Worm (Caenorhabditis elegans): ENCODE measurements around the gene fbxa-77.

The fbxa-77 gene

ce11 chrIII:1218221-1218620 is 31.1 kb upstream of the fbxa-77 start (continued):
- no peak for TF ChIP-seq F10B5.3 (tag; optimal IDR thresholded peaks at IDR 0.05)
- TF ChIP-seq lin-38 (GFP tag; IDR thresholded peaks at IDR 0.05): peak; percentile 65
- TF ChIP-seq ztf-7 (tag; optimal IDR thresholded peaks at IDR 0.05): no peak
- no peak for TF ChIP-seq ZK546.5 (tag; optimal IDR thresholded peaks at IDR 0.05)
- peak in 1 of 2 experiments; percentile 36 for TF ChIP-seq unc-62 (GFP tag; optimal IDR thresholded peaks at IDR 0.05 in 1 of 2)
- TF ChIP-seq unc-62 (tag; optimal IDR thresholded peaks at IDR 0.05): no peak
- TF ChIP-seq dmd-9 (GFP tag; IDR thresholded peaks at IDR 0.05): 0 out of 2 replicates have a peak, but pooled peaks have one; percentile 45
- no peak for TF ChIP-seq nhr-76 (tag; optimal IDR thresholded peaks at IDR 0.05)
- TF ChIP-seq hif-1 (tag; optimal IDR thresholded peaks at IDR 0.05): peak in 1 of 2 experiments; percentile 22
- peak; percentile 38; the same call in 1 of the 2 replicates for TF ChIP-seq vab-7 (GFP tag; IDR thresholded peaks at IDR 0.05)
- TF ChIP-seq saeg-2 (GFP tag; IDR thresholded peaks at IDR 0.05): no peak
- TF ChIP-seq zag-1 (tag; optimal IDR thresholded peaks at IDR 0.05): no peak
- TF ChIP-seq ztf-11 (tag; optimal IDR thresholded peaks at IDR 0.05): no peak
- TF ChIP-seq ceh-28 (tag; optimal IDR thresholded peaks at IDR 0.05): no peak
- peak; percentile 31 for TF ChIP-seq mep-1 (tag; optimal IDR thresholded peaks at IDR 0.05)
- no peak for TF ChIP-seq zip-2 (tag; optimal IDR thresholded peaks at IDR 0.05)
- TF ChIP-seq zfp-2 (tag; optimal IDR thresholded peaks at IDR 0.05): no peak
- no peak for TF ChIP-seq T20F7.1 (GFP tag; optimal IDR thresholded peaks at IDR 0.05)
- peak; percentile 44; the same call in 1 of the 2 replicates for TF ChIP-seq snpc-1.2 (GFP tag; IDR thresholded peaks at IDR 0.05)
- TF ChIP-seq egl-43 (GFP tag; IDR thresholded peaks at IDR 0.05): peak; percentile 71; the same call in 1 of the 2 replicates
- TF ChIP-seq nhr-48 (tag; optimal IDR thresholded peaks at IDR 0.05): no peak
- TF ChIP-seq hlh-11 (tag; optimal IDR thresholded peaks at IDR 0.05): peak; percentile 13
- TF ChIP-seq daf-19 (GFP tag; conservative IDR thresholded peaks at IDR 0.05): no peak
- TF ChIP-seq lsy-2 (tag; optimal IDR thresholded peaks at IDR 0.05): peak in 1 of 2 experiments; percentile 2
- 0 out of 2 replicates have a peak, but pooled peaks have one; percentile 7 for TF ChIP-seq nhr-42 (GFP tag; IDR thresholded peaks at IDR 0.05)

ce11 chrIII:1218998-1219397 is 30.3 kb upstream of the fbxa-77 start:
- TF ChIP-seq aha-1 (tag) (peak; percentile 64), nhr-102 (tag; optimal IDR thresholded peaks at IDR 0.05) (no peak), ztf-7 (tag; optimal IDR thresholded peaks at IDR 0.05) (no peak), lin-38 (GFP tag; IDR thresholded peaks at IDR 0.05) (peak; percentile 13)

ce11 chrIII:1220012-1220411 is 29.3 kb upstream of the fbxa-77 start:
- TF ChIP-seq pqm-1 (tag; optimal IDR thresholded peaks at IDR 0.05) (peak; percentile 47), mxl-3 (GFP tag; optimal IDR thresholded peaks at IDR 0.05) (peak; percentile 61), lin-29 (GFP tag; IDR thresholded peaks at IDR 0.05) (no peak), lin-38 (GFP tag; IDR thresholded peaks at IDR 0.05) (no peak), dpl-1 (GFP tag; optimal IDR thresholded peaks at IDR 0.05) (no peak), mxl-2 (GFP tag; conservative IDR thresholded peaks at IDR 0.05) (no peak), zfp-2 (tag; optimal IDR thresholded peaks at IDR 0.05) (no peak), nhr-77 (tag; optimal IDR thresholded peaks at IDR 0.05) (peak; percentile 24), spr-1 (tag; optimal IDR thresholded peaks at IDR 0.05) (no peak), dmd-6 (GFP tag; IDR thresholded peaks at IDR 0.05) (peak; percentile 66), duxl-1 (tag; optimal IDR thresholded peaks at IDR 0.05; ENCODE audit: poor library complexity) (no peak), fos-1 (tag; optimal IDR thresholded peaks at IDR 0.05) (no peak), T20F7.1 (GFP tag; optimal IDR thresholded peaks at IDR 0.05) (no peak), Y75B8A.6 (GFP tag; IDR thresholded peaks at IDR 0.05) (no peak), tra-1 (GFP tag; IDR thresholded peaks at IDR 0.05) (0 out of 2 replicates have a peak, but pooled peaks have one; percentile 14), unc-62 (GFP tag; optimal IDR thresholded peaks at IDR 0.05 in 1 of 2) (no peak), unc-62 (tag; optimal IDR thresholded peaks at IDR 0.05) (no peak), lir-3 (tag; optimal IDR thresholded peaks at IDR 0.05) (no peak), rbr-2 (tag; optimal IDR thresholded peaks at IDR 0.05) (no peak), mdt-29 (GFP tag; IDR thresholded peaks at IDR 0.05) (no peak), daf-16 (GFP tag; optimal IDR thresholded peaks at IDR 0.05) (no peak), daf-16 (tag; optimal IDR thresholded peaks at IDR 0.05) (peak; percentile 41), sdz-12 (GFP tag; optimal IDR thresholded peaks at IDR 0.05) (no peak), tag-97 (GFP tag; IDR thresholded peaks at IDR 0.05) (no peak), hlh-30 (tag; optimal IDR thresholded peaks at IDR 0.05; ENCODE audit: insufficient read depth) (peak; percentile 28), madf-5 (GFP tag; IDR thresholded peaks at IDR 0.05) (no peak), ceh-32 (tag; optimal IDR thresholded peaks at IDR 0.05; ENCODE audit: poor library complexity) (no peak), F10B5.3 (tag; optimal IDR thresholded peaks at IDR 0.05) (no peak)

All from whole organism, L4 larva.